Worm (Caenorhabditis elegans): ENCODE data around the gene scav-3.
A peak's percentile ranks its signal among the peaks of the same experiment; 100 is the strongest.

scav-3 gene

ce11 chrIII:12424066-12424465, 32.6 kb downstream of the scav-3 start:
- no peak for TF ChIP-seq ceh-45 (GFP tag; IDR thresholded peaks at IDR 0.05)
- TF ChIP-seq dve-1 (tag; optimal IDR thresholded peaks at IDR 0.05), result no peak
- no peak for TF ChIP-seq che-1 (tag; optimal IDR thresholded peaks at IDR 0.05)
- TF ChIP-seq pha-4 (tag; optimal IDR thresholded peaks at IDR 0.05), result no peak
- TF ChIP-seq lin-11 (tag; optimal IDR thresholded peaks at IDR 0.05), result no peak
- TF ChIP-seq ceh-34 (tag; optimal IDR thresholded peaks at IDR 0.05), result no peak
- TF ChIP-seq dmd-4 (tag; optimal IDR thresholded peaks at IDR 0.05; ENCODE audit: borderline replicate concordance), result no peak
- no peak for TF ChIP-seq pros-1 (tag; optimal IDR thresholded peaks at IDR 0.05)
- TF ChIP-seq gmeb-2 (tag; optimal IDR thresholded peaks at IDR 0.05), result no peak
- TF ChIP-seq pqm-1 (tag; optimal IDR thresholded peaks at IDR 0.05), result no peak
- no peak for TF ChIP-seq K09A11.1 (tag; optimal IDR thresholded peaks at IDR 0.05; ENCODE audit: insufficient read depth)
- no peak for TF ChIP-seq ztf-16 (tag; optimal IDR thresholded peaks at IDR 0.05)
- TF ChIP-seq ceh-31 (tag; optimal IDR thresholded peaks at IDR 0.05), result no peak
- TF ChIP-seq zip-5 (tag; optimal IDR thresholded peaks at IDR 0.05), result no peak
- TF ChIP-seq pha-2 (tag; optimal IDR thresholded peaks at IDR 0.05), result no peak

- TF ChIP-seq ceh-48 (tag; optimal IDR thresholded peaks at IDR 0.05), result peak; percentile 25
- no peak for TF ChIP-seq fkh-10 (GFP tag; optimal IDR thresholded peaks at IDR 0.05)
Measured at ce11 chrIII:12421708-12422107, 34.9 kb downstream of the scav-3 start, which contains the start of gene tat-1. tat-1 (minus strand) TSS chrIII:12421718.

- TF ChIP-seq ceh-19 (GFP tag; optimal IDR thresholded peaks at IDR 0.05) (no peak), nfya-1 (tag; optimal IDR thresholded peaks at IDR 0.05) (peak; percentile 98)
Measured at ce11 chrIII:12420256-12420655, 36.4 kb downstream of the scav-3 start.

ce11 chrIII:12414533-12414932, 42.1 kb downstream of the scav-3 start:
- TF ChIP-seq elt-2 (tag; optimal IDR thresholded peaks at IDR 0.05) (no peak), F13H6.1 (tag; optimal IDR thresholded peaks at IDR 0.05) (no peak), ceh-31 (tag; optimal IDR thresholded peaks at IDR 0.05) (no peak), pha-4 (tag; optimal IDR thresholded peaks at IDR 0.05) (no peak), npax-4 (tag; optimal IDR thresholded peaks at IDR 0.05) (no peak), nfya-1 (tag; optimal IDR thresholded peaks at IDR 0.05) (peak; percentile 91), ceh-34 (tag; optimal IDR thresholded peaks at IDR 0.05) (no peak)

ce11 chrIII:12411668-12412067, 45.0 kb downstream of the scav-3 start:
- no peak for TF ChIP-seq odd-2 (tag; optimal IDR thresholded peaks at IDR 0.05)
- TF ChIP-seq ceh-48 (tag; optimal IDR thresholded peaks at IDR 0.05), result peak; percentile 14

- TF ChIP-seq elt-4 (tag; optimal IDR thresholded peaks at IDR 0.05) (no peak), ceh-31 (tag; optimal IDR thresholded peaks at IDR 0.05) (no peak), ceh-22 (tag; optimal IDR thresholded peaks at IDR 0.05) (no peak), mec-3 (tag; optimal IDR thresholded peaks at IDR 0.05; ENCODE audit: borderline replicate concordance) (no peak), sox-2 (GFP tag; IDR thresholded peaks at IDR 0.05) (no peak), lim-6 (tag; optimal IDR thresholded peaks at IDR 0.05) (no peak), ceh-48 (tag; optimal IDR thresholded peaks at IDR 0.05) (peak; percentile 71), tbx-2 (tag; optimal IDR thresholded peaks at IDR 0.05) (no peak)
Measured at ce11 chrIII:12411059-12411458, 45.6 kb downstream of the scav-3 start.

- TF ChIP-seq T23F11.4 (GFP tag; optimal IDR thresholded peaks at IDR 0.05), result no peak
- TF ChIP-seq ceh-30 (tag; optimal IDR thresholded peaks at IDR 0.05), result no peak
- no peak for TF ChIP-seq fkh-10 (GFP tag; optimal IDR thresholded peaks at IDR 0.05)
- no peak for TF ChIP-seq ceh-19 (GFP tag; optimal IDR thresholded peaks at IDR 0.05)
- TF ChIP-seq ceh-31 (tag; optimal IDR thresholded peaks at IDR 0.05), result no peak
- no peak for TF ChIP-seq dve-1 (tag; optimal IDR thresholded peaks at IDR 0.05)
- TF ChIP-seq pros-1 (tag; optimal IDR thresholded peaks at IDR 0.05), result no peak
- no peak for TF ChIP-seq ceh-48 (tag; optimal IDR thresholded peaks at IDR 0.05)
- TF ChIP-seq ets-4 (tag; optimal IDR thresholded peaks at IDR 0.05), result no peak
- TF ChIP-seq pat-9 (tag; optimal IDR thresholded peaks at IDR 0.05), result no peak
- no peak for TF ChIP-seq ceh-9 (tag; optimal IDR thresholded peaks at IDR 0.05)
- TF ChIP-seq unc-42 (tag; optimal IDR thresholded peaks at IDR 0.05), result no peak
- TF ChIP-seq unc-55 (GFP tag; optimal IDR thresholded peaks at IDR 0.05), result no peak
- TF ChIP-seq ref-2 (tag; optimal IDR thresholded peaks at IDR 0.05), result no peak
- no peak for TF ChIP-seq tbx-7 (tag; optimal IDR thresholded peaks at IDR 0.05)
- no peak for TF ChIP-seq hlh-13 (GFP tag; optimal IDR thresholded peaks at IDR 0.05)
- no peak for TF ChIP-seq Y22D7AL.16 (tag; optimal IDR thresholded peaks at IDR 0.05)
- TF ChIP-seq nhr-11 (tag; optimal IDR thresholded peaks at IDR 0.05), result no peak
- no peak for TF ChIP-seq syd-9 (tag; optimal IDR thresholded peaks at IDR 0.05)
Measured at ce11 chrIII:12410304-12410703, 46.3 kb downstream of the scav-3 start.
